Worm (Caenorhabditis elegans): Measurements from ENCODE around the gene srx-120.
A peak's percentile ranks its signal among the peaks of the same experiment; 100 is the strongest.

srx-120 gene

ce11 chrII:12572760-12573159 lies 41.7 kb downstream of the srx-120 start, which contains the start of gene Y38E10A.35:
Gene Y38E10A.35, minus strand, starts transcription at chrII:12572860.
- TF ChIP-seq fkh-10 (GFP tag; optimal IDR thresholded peaks at IDR 0.05), result no peak
- no peak for TF ChIP-seq F37D6.2 (tag; optimal IDR thresholded peaks at IDR 0.05)
- TF ChIP-seq lin-15B (tag; optimal IDR thresholded peaks at IDR 0.05), result no peak
- no peak for TF ChIP-seq D1046.2 (GFP tag; IDR thresholded peaks at IDR 0.05)
- no peak for TF ChIP-seq T26A8.4 (GFP tag; IDR thresholded peaks at IDR 0.05)
- no peak for TF ChIP-seq spr-3 (GFP tag; optimal IDR thresholded peaks at IDR 0.05)
- TF ChIP-seq ceh-82 (tag; optimal IDR thresholded peaks at IDR 0.05), result no peak
- no peak for TF ChIP-seq lin-1 (GFP tag; IDR thresholded peaks at IDR 0.05)
- TF ChIP-seq dmd-6 (GFP tag; IDR thresholded peaks at IDR 0.05), result no peak

- TF ChIP-seq lin-1 (GFP tag; IDR thresholded peaks at IDR 0.05) (no peak), php-3 (GFP tag; IDR thresholded peaks at IDR 0.05) (no peak)
Observed at ce11 chrII:12573541-12573940, 42.5 kb downstream of the srx-120 start, which contains the start of gene Y38E10A.2. Gene Y38E10A.2, minus strand, starts transcription at chrII:12573641.

ce11 chrII:12574668-12575067 lies 43.6 kb downstream of the srx-120 start, which contains the start of gene Y38E10A.3:
Gene Y38E10A.3, minus strand, starts transcription at chrII:12574768.
- TF ChIP-seq T26A8.4 (GFP tag; IDR thresholded peaks at IDR 0.05) (no peak), nhr-42 (GFP tag; IDR thresholded peaks at IDR 0.05) (no peak), ceh-32 (tag; optimal IDR thresholded peaks at IDR 0.05; ENCODE audit: poor library complexity) (no peak), nhr-237 (tag; optimal IDR thresholded peaks at IDR 0.05) (no peak), daf-16 (GFP tag; optimal IDR thresholded peaks at IDR 0.05) (no peak), daf-16 (tag; optimal IDR thresholded peaks at IDR 0.05) (no peak), mes-2 (tag; optimal IDR thresholded peaks at IDR 0.05; ENCODE audit: poor library complexity, severe bottlenecking) (no peak), cey-2 (tag; optimal IDR thresholded peaks at IDR 0.05; ENCODE audit: borderline replicate concordance, insufficient read depth) (no peak), ceh-82 (tag; optimal IDR thresholded peaks at IDR 0.05) (no peak), fkh-10 (GFP tag; optimal IDR thresholded peaks at IDR 0.05) (no peak), vab-7 (GFP tag; IDR thresholded peaks at IDR 0.05) (no peak), lir-3 (tag; optimal IDR thresholded peaks at IDR 0.05) (no peak), nhr-41 (GFP tag; IDR thresholded peaks at IDR 0.05) (no peak)

ce11 chrII:12577754-12578153 lies 46.7 kb downstream of the srx-120 start, which contains the start of gene clec-8:
Gene clec-8, minus strand, starts transcription at chrII:12578061.
- TF ChIP-seq rbr-2 (tag; optimal IDR thresholded peaks at IDR 0.05), result no peak
- no peak for TF ChIP-seq lin-1 (GFP tag; IDR thresholded peaks at IDR 0.05)
- peak; percentile 40 for TF ChIP-seq pqm-1 (tag; optimal IDR thresholded peaks at IDR 0.05)
- TF ChIP-seq nhr-77 (tag; optimal IDR thresholded peaks at IDR 0.05), result peak; percentile 61
- no peak for TF ChIP-seq dmd-9 (GFP tag; IDR thresholded peaks at IDR 0.05)
- no peak for TF ChIP-seq mep-1 (tag; optimal IDR thresholded peaks at IDR 0.05)
- TF ChIP-seq mxl-2 (GFP tag; conservative IDR thresholded peaks at IDR 0.05), result no peak
- TF ChIP-seq nhr-28 (tag; optimal IDR thresholded peaks at IDR 0.05), result peak; percentile 55
- peak; percentile 48; the same call in 1 of the 2 replicates for TF ChIP-seq dmd-6 (GFP tag; IDR thresholded peaks at IDR 0.05)
- TF ChIP-seq mdl-1 (tag; optimal IDR thresholded peaks at IDR 0.05), result no peak
- TF ChIP-seq hlh-11 (tag; optimal IDR thresholded peaks at IDR 0.05), result peak; percentile 41

ce11 chrII:12580952-12581351 lies 49.9 kb downstream of the srx-120 start, which contains the start of gene clec-4:
Gene clec-4, minus strand, starts transcription at chrII:12581113.
- TF ChIP-seq pqm-1 (tag; optimal IDR thresholded peaks at IDR 0.05) (peak; percentile 75), dmd-6 (GFP tag; IDR thresholded peaks at IDR 0.05) (peak; percentile 43), unc-62 (GFP tag; optimal IDR thresholded peaks at IDR 0.05 in 1 of 2) (peak in 1 of 2 experiments; percentile 47), unc-62 (tag; optimal IDR thresholded peaks at IDR 0.05) (no peak), nhr-6 (tag; optimal IDR thresholded peaks at IDR 0.05) (peak; percentile 63), daf-8 (GFP tag; IDR thresholded peaks at IDR 0.05) (no peak)

Data from whole organism, L4 larva.